Worm (Caenorhabditis elegans) whole organism, midembryonic: ENCODE measurements around the gene K02F3.12.

Experiments used
- T22C8.4 ChIP-seq: fragments of 200-800 bp; sonication (Bioruptor generic); IDR thresholded peaks from 2 replicates; pipeline ENCODE4 v1.3.6; 2022; ENCODE audit warnings: missing genetic modification characterization, missing compliant biosample characterization
- cog-1 ChIP-seq: sonication (generic microtip); optimal IDR thresholded peaks from 2 replicates; lab custom pipeline; 2016; ENCODE audit warnings: missing genetic modification characterization, missing compliant biosample characterization
- flt-1 ChIP-seq: fragments of 200-800 bp; sonication (Bioruptor generic); IDR thresholded peaks from 2 replicates; pipeline ENCODE4 v1.3.6; 2022; ENCODE audit warnings: missing genetic modification characterization, missing compliant biosample characterization
- klf-2 ChIP-seq: fragments of 200-800 bp; sonication (Bioruptor generic); conservative IDR thresholded peaks from 2 replicates; pipeline ENCODE4 v1.3.6; 2022; ENCODE audit warnings: missing genetic modification reagents, missing genetic modification characterization, missing compliant biosample characterization
- med-1 ChIP-seq: sonication (generic microtip); optimal IDR thresholded peaks from 2 replicates; lab custom pipeline; 2017; ENCODE audit warnings: missing genetic modification characterization, mild to moderate bottlenecking, missing compliant biosample characterization, antibody characterized with exemption, missing genetic modification reagents; ENCODE audit not compliant: insufficient read depth
- ref-1 ChIP-seq: fragments of 200-800 bp; sonication (Bioruptor generic); conservative IDR thresholded peaks from 2 replicates; pipeline ENCODE4 v1.3.6; 2022; ENCODE audit warnings: missing genetic modification reagents, missing genetic modification characterization, missing compliant biosample characterization
- tab-1 ChIP-seq: fragments of 200-800 bp; sonication (Bioruptor generic); IDR thresholded peaks from 2 replicates; pipeline ENCODE4 v1.3.6; 2022; ENCODE audit warnings: missing genetic modification characterization, missing compliant biosample characterization
- ztf-23 ChIP-seq: fragments of 200-800 bp; sonication (Bioruptor generic); IDR thresholded peaks from 2 replicates; pipeline ENCODE4 v1.3.6; 2022; ENCODE audit warnings: missing genetic modification reagents, missing genetic modification characterization, missing compliant biosample characterization
- ztf-29 ChIP-seq: fragments of 200-800 bp; sonication (Bioruptor generic); IDR thresholded peaks from 2 replicates; pipeline ENCODE4 v1.3.6; 2022; ENCODE audit warnings: missing genetic modification reagents, missing genetic modification characterization, missing compliant biosample characterization

K02F3.12 gene

DNA sequence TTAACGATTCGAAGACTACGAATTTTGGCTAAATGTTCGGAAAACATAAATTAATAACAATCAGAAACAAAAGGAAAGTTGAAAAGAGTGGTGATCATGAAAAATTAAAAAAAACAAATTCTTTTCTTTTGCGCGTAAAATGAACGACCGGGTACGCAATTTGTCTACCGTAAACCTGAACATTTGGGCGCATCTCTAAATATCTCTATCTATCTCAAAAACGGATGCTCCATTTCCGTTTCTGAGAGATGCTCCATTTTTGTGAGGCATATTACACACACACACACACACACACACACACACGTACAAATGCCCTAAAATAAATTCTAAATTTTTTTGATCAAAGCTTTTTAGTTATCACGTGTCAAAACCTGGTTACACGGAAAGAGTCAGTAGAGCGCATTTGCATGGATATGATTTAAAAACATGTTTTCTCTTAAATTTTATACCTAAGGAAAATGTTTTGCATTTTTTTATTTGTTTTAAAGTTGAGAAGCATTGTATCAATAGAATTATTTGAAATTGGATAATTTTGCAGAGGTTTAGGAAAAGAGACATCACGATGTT, 32.7 kb downstream of the K02F3.12 start:
- TF ChIP-seq flt-1 (GFP tag; lab: Robert Waterston, UW) (no peak), tab-1 (GFP tag; lab: Robert Waterston, UW) (no peak), T22C8.4 (GFP tag; lab: Robert Waterston, UW) (no peak), klf-2 (GFP tag; lab: Robert Waterston, UW) (no peak), med-1 (GFP tag; lab: Kevin White, UChicago) (no peak), ztf-29 (GFP tag; lab: Robert Waterston, UW) (no peak), ztf-23 (GFP tag; lab: Robert Waterston, UW) (no peak), cog-1 (tag; lab: Kevin White, UChicago) (no peak), ref-1 (no peak)

- TF ChIP-seq flt-1 (GFP tag; lab: Robert Waterston, UW) = no peak
Observed at ce11 chrIII:891014-891413, 34.7 kb downstream of the K02F3.12 start, which contains the start of gene T24C4.10. TSS of gene T24C4.10 (minus strand) at chrIII:891243.

DNA sequence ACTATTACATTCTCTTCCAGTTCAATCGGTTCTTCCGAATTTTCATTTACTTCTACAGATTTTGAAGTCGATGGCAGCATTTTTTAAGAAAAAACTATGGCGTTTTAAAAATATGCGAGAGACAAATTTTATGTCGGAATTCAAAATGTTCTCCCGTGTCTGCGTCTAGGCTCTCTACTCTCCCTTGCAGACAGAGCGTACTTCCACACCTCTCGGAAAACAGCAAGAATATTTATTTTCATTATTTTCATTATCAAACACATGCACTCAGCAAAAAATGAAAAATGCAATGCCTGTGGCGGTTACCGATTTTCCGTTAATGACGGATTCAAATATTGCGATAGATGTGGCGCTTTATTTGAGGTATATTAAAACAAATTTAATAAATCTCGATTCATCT, 39.2 kb downstream of the K02F3.12 start, which contains the start of the genes ztf-18 and F23H11.2:
ztf-18 (minus strand) TSS at position 188 of the 400 bp plus-strand sequence.
F23H11.2 (plus strand) TSS at position 223 of the 400 bp plus-strand sequence.
- no peak for TF ChIP-seq med-1 (GFP tag; lab: Kevin White, UChicago)
- no peak for TF ChIP-seq ztf-23 (GFP tag; lab: Robert Waterston, UW)
- TF ChIP-seq T22C8.4 (GFP tag; lab: Robert Waterston, UW) = no peak
- TF ChIP-seq ztf-29 (GFP tag; lab: Robert Waterston, UW) = no peak
- no peak for TF ChIP-seq klf-2 (GFP tag; lab: Robert Waterston, UW)
- no peak for TF ChIP-seq ref-1
- no peak for TF ChIP-seq cog-1 (tag; lab: Kevin White, UChicago)
- no peak for TF ChIP-seq flt-1 (GFP tag; lab: Robert Waterston, UW)
- TF ChIP-seq tab-1 (GFP tag; lab: Robert Waterston, UW) = no peak

DNA sequence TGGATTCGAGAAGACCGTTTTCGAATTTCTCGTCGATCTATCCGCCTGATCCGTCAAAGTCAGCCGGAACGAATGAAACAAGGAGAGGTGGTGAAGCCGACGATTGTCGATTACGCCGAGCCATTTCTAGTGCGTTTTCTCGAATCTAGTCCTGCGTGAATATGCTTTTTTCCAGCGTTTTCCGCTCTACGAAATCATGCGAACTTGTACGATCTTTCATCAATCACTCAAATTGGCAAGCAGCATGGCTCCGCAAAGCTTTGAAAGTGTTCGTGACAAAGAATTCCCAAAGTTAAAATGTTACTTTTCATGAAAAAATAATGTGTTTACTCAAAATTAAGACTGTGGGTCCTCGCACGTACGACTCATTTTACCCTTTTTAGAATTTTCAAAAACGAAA, 40.5 kb downstream of the K02F3.12 start:
- no peak for TF ChIP-seq flt-1 (GFP tag; lab: Robert Waterston, UW)
- TF ChIP-seq ztf-23 (GFP tag; lab: Robert Waterston, UW) = no peak
- no peak for TF ChIP-seq ztf-29 (GFP tag; lab: Robert Waterston, UW)
- no peak for TF ChIP-seq klf-2 (GFP tag; lab: Robert Waterston, UW)
- TF ChIP-seq cog-1 (tag; lab: Kevin White, UChicago) = no peak
- no peak for TF ChIP-seq T22C8.4 (GFP tag; lab: Robert Waterston, UW)
- TF ChIP-seq ref-1 = no peak
- no peak for TF ChIP-seq med-1 (GFP tag; lab: Kevin White, UChicago)
- no peak for TF ChIP-seq tab-1 (GFP tag; lab: Robert Waterston, UW)

DNA sequence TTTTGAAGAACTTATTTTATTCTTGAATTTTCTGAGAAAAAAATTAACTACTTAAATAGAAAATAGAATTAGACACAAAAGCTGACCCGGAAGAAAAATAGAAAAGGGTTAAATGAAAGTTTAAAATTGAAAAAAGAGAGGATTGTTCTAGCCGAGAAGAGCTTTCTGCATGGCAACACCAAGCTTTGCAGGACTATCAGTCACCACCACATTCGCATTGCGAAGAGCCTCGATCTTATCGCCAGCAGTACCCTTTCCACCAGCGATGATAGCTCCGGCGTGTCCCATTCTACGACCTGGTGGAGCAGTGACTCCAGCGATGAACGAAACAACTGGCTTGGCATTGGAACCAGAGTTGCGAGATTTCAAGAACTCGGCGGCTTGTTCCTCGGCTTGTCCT, 43.8 kb downstream of the K02F3.12 start:
- TF ChIP-seq ref-1 = no peak
- TF ChIP-seq flt-1 (GFP tag; lab: Robert Waterston, UW) = no peak
- no peak for TF ChIP-seq T22C8.4 (GFP tag; lab: Robert Waterston, UW)
- TF ChIP-seq med-1 (GFP tag; lab: Kevin White, UChicago) = no peak
- TF ChIP-seq klf-2 (GFP tag; lab: Robert Waterston, UW) = no peak
- TF ChIP-seq tab-1 (GFP tag; lab: Robert Waterston, UW) = no peak

- TF ChIP-seq cog-1 (tag; lab: Kevin White, UChicago) = no peak
- no peak for TF ChIP-seq klf-2 (GFP tag; lab: Robert Waterston, UW)
- TF ChIP-seq ztf-29 (GFP tag; lab: Robert Waterston, UW) = no peak
- no peak for TF ChIP-seq med-1 (GFP tag; lab: Kevin White, UChicago)
- no peak for TF ChIP-seq tab-1 (GFP tag; lab: Robert Waterston, UW)
- TF ChIP-seq ztf-23 (GFP tag; lab: Robert Waterston, UW) = no peak
- TF ChIP-seq T22C8.4 (GFP tag; lab: Robert Waterston, UW) = no peak
- TF ChIP-seq flt-1 (GFP tag; lab: Robert Waterston, UW) = no peak
- no peak for TF ChIP-seq ref-1
Observed at ce11 chrIII:901148-901547, 44.8 kb downstream of the K02F3.12 start, which contains the start of gene sucl-2. TSS of gene sucl-2 (minus strand) at chrIII:901412.

- TF ChIP-seq ztf-23 (GFP tag; lab: Robert Waterston, UW) (no peak), T22C8.4 (GFP tag; lab: Robert Waterston, UW) (no peak), ref-1 (no peak), med-1 (GFP tag; lab: Kevin White, UChicago) (no peak), tab-1 (GFP tag; lab: Robert Waterston, UW) (no peak), cog-1 (tag; lab: Kevin White, UChicago) (no peak), flt-1 (GFP tag; lab: Robert Waterston, UW) (no peak), klf-2 (GFP tag; lab: Robert Waterston, UW) (no peak), ztf-29 (GFP tag; lab: Robert Waterston, UW) (no peak)
Observed at ce11 chrIII:901600-902250, 45.4 kb downstream of the K02F3.12 start.

DNA sequence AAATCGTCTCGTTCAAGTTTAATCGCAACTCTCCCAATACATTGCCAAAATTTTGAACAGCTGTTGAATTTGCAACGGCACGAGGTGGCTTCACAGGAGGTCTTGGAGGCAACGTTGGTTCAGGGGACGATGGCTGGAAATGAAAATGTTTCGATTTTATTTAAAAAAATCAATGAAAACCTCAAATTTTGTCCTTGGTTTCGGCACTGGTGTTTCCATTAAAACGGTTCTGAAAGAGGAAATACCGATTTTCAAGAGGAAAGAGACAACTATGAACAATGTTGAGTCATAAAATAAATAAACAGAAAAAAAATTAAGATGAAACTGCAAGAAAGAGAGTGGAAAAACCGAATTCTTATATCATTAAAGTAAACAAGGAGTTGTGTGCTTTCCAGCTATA, 51.0 kb downstream of the K02F3.12 start, which contains the start of gene F23H11.4:
F23H11.4 (minus strand) TSS at position 229 of the 400 bp plus-strand sequence.
- TF ChIP-seq med-1 (GFP tag; lab: Kevin White, UChicago) (no peak), flt-1 (GFP tag; lab: Robert Waterston, UW) (no peak), cog-1 (tag; lab: Kevin White, UChicago) (no peak), klf-2 (GFP tag; lab: Robert Waterston, UW) (no peak), ztf-23 (GFP tag; lab: Robert Waterston, UW) (no peak), ref-1 (no peak), ztf-29 (GFP tag; lab: Robert Waterston, UW) (no peak), tab-1 (GFP tag; lab: Robert Waterston, UW) (no peak), T22C8.4 (GFP tag; lab: Robert Waterston, UW) (no peak)

- TF ChIP-seq med-1 (GFP tag; lab: Kevin White, UChicago) = no peak
Observed at ce11 chrIII:907990-908389, 51.6 kb downstream of the K02F3.12 start.
